Fruit fly (Drosophila melanogaster) whole organism, wandering third instar larva: ENCODE results near the gene SecCl.

Experiments
- CG32264 ChIP-seq: fragments of 200-800 bp; sonication (Bioruptor generic); optimal IDR thresholded peaks from 2 replicates; lab custom pipeline; 2016; ENCODE audit warnings: missing biosample characterization, missing genetic modification characterization
- CG9705 ChIP-seq: fragments of 200-800 bp; sonication (Bioruptor generic); optimal IDR thresholded peaks from 2 replicates; lab custom pipeline; 2018; ENCODE audit warnings: missing biosample characterization, mild to moderate bottlenecking, missing genetic modification characterization
- CrebA ChIP-seq: fragments of 200-800 bp; sonication (Bioruptor generic); optimal IDR thresholded peaks from 2 replicates; lab custom pipeline; 2016; ENCODE audit warnings: missing biosample characterization, mild to moderate bottlenecking, missing genetic modification characterization, borderline replicate concordance
- Dfd ChIP-seq: fragments of >200 bp; optimal IDR thresholded peaks from 2 replicates; lab custom pipeline; 2017; ENCODE audit warnings: missing biosample characterization, missing genetic modification characterization
- Dif ChIP-seq: fragments of 200-275, 200-300 bp; sonication (Bioruptor generic); optimal IDR thresholded peaks from 2 replicates; lab custom pipeline; 2018; ENCODE audit warnings: missing biosample characterization, missing genetic modification characterization; ENCODE audit not compliant: partially characterized antibody
- GATAd ChIP-seq: sonication (Bioruptor generic); optimal IDR thresholded peaks from 2 replicates; lab custom pipeline; 2016; ENCODE audit warnings: missing biosample characterization, missing genetic modification characterization
- Hnf4 ChIP-seq: fragments of 200-800 bp; sonication (Bioruptor generic); optimal IDR thresholded peaks from 2 replicates; lab custom pipeline; 2016; ENCODE audit warnings: missing biosample characterization, mild to moderate bottlenecking, missing genetic modification characterization
- Hr78 ChIP-seq: fragments of >200 bp; optimal IDR thresholded peaks from 2 replicates; lab custom pipeline; 2017; ENCODE audit warnings: missing biosample characterization, missing genetic modification characterization
- Hr83 ChIP-seq: fragments of 200-300 bp; sonication (Bioruptor generic); optimal IDR thresholded peaks from 2 replicates; lab custom pipeline; 2016; ENCODE audit warnings: missing biosample characterization, mild to moderate bottlenecking, missing genetic modification characterization, moderate library complexity; ENCODE audit not compliant: poor library complexity, severe bottlenecking
- Jra ChIP-seq: sonication (Bioruptor generic); optimal IDR thresholded peaks from 2 replicates; lab custom pipeline; 2016; ENCODE audit warnings: missing biosample characterization, missing genetic modification characterization
- Mio ChIP-seq: sonication (Bioruptor generic); optimal IDR thresholded peaks from 2 replicates; lab custom pipeline; 2016; ENCODE audit warnings: missing biosample characterization, missing genetic modification characterization
- Myc ChIP-seq: fragments of >200 bp; optimal IDR thresholded peaks from 2 replicates; lab custom pipeline; 2017
- N ChIP-seq: fragments of >200 bp; optimal IDR thresholded peaks from 2 replicates; lab custom pipeline; 2018; ENCODE audit warnings: missing biosample characterization, missing external identifiers, missing genetic modification characterization
- OdsH ChIP-seq: fragments of 200-800 bp; sonication (Bioruptor generic); optimal IDR thresholded peaks from 2 replicates; lab custom pipeline; 2016; ENCODE audit warnings: missing biosample characterization, mild to moderate bottlenecking, missing genetic modification characterization
- Rel ChIP-seq, 2 experiments: fragments of 200-800 bp; sonication (Bioruptor generic) in 1 of 2; optimal IDR thresholded peaks; 2 replicates in 1 of 2; 3 replicates in 1 of 2; lab custom pipeline; 2016 to 2019; ENCODE audit warnings: mild to moderate bottlenecking in 2 of 2, missing biosample characterization in 2 of 2, missing genetic modification characterization in 2 of 2, moderate library complexity in 1 of 2
- Vsx2 ChIP-seq: fragments of 200-300, 225-300 bp; sonication (Bioruptor generic); optimal IDR thresholded peaks from 2 replicates; lab custom pipeline; 2018; ENCODE audit warnings: missing biosample characterization, missing genetic modification characterization; ENCODE audit not compliant: partially characterized antibody
- br ChIP-seq: fragments of 200-800 bp; sonication (Bioruptor generic); optimal IDR thresholded peaks from 2 replicates; lab custom pipeline; 2016; ENCODE audit warnings: missing biosample characterization, missing genetic modification characterization
- brk ChIP-seq: fragments of 200-800 bp; sonication (Bioruptor generic); optimal IDR thresholded peaks from 2 replicates; lab custom pipeline; 2016; ENCODE audit warnings: missing biosample characterization, mild to moderate bottlenecking, missing genetic modification characterization
- dl ChIP-seq, 2 experiments: fragments of 175-275, 200-275 bp in 1 of 2; fragments of 200-275 bp in 1 of 2; sonication (Bioruptor generic); optimal IDR thresholded peaks; lab custom pipeline; 2018; ENCODE audit warnings: mild to moderate bottlenecking in 2 of 2, missing biosample characterization in 2 of 2, missing genetic modification characterization in 2 of 2, moderate library complexity in 2 of 2; ENCODE audit not compliant: partially characterized antibody in 2 of 2, insufficient read depth in 1 of 2
- dmrt93B ChIP-seq: fragments of 200-800 bp; sonication (Bioruptor generic); optimal IDR thresholded peaks from 2 replicates; lab custom pipeline; 2018; ENCODE audit warnings: missing biosample characterization, mild to moderate bottlenecking, missing genetic modification characterization
- dsf ChIP-seq: sonication (Bioruptor generic); optimal IDR thresholded peaks from 2 replicates; lab custom pipeline; 2016; ENCODE audit warnings: missing biosample characterization, missing genetic modification characterization, borderline replicate concordance
- ey ChIP-seq: fragments of 200-800 bp; sonication (Bioruptor generic); optimal IDR thresholded peaks from 2 replicates; lab custom pipeline; 2016; ENCODE audit warnings: missing biosample characterization, missing genetic modification characterization
- foxo ChIP-seq, 2 experiments: fragments of 200-800 bp; sonication (Bioruptor generic); optimal IDR thresholded peaks; 2 replicates in 1 of 2; 3 replicates in 1 of 2; lab custom pipeline; 2016 to 2017; ENCODE audit warnings: missing biosample characterization in 2 of 2, missing genetic modification characterization in 2 of 2
- fru ChIP-seq: fragments of 200-800 bp; sonication (Bioruptor generic); optimal IDR thresholded peaks from 3 replicates; lab custom pipeline; 2016; ENCODE audit warnings: missing biosample characterization, mild to moderate bottlenecking, missing genetic modification characterization
- h ChIP-seq: fragments of 200-800 bp; sonication (Bioruptor generic); optimal IDR thresholded peaks from 3 replicates; lab custom pipeline; 2016; ENCODE audit warnings: missing biosample characterization, mild to moderate bottlenecking, missing genetic modification characterization
- lola ChIP-seq: fragments of >200 bp; optimal IDR thresholded peaks from 2 replicates; lab custom pipeline; 2017; ENCODE audit warnings: missing biosample characterization, missing genetic modification characterization
- pan ChIP-seq: fragments of >200 bp; optimal IDR thresholded peaks from 2 replicates; lab custom pipeline; 2017
- psq ChIP-seq: fragments of 200-800 bp; sonication (Bioruptor generic); optimal IDR thresholded peaks from 3 replicates; lab custom pipeline; 2017; ENCODE audit warnings: missing biosample characterization, mild to moderate bottlenecking, missing genetic modification characterization, moderate library complexity
- rgr ChIP-seq: fragments of 200-800 bp; sonication (Bioruptor generic); optimal IDR thresholded peaks from 3 replicates; lab custom pipeline; 2016; ENCODE audit warnings: missing biosample characterization, mild to moderate bottlenecking, missing genetic modification characterization
- sage ChIP-seq: fragments of 200-800 bp; sonication (Bioruptor generic); optimal IDR thresholded peaks from 2 replicates; lab custom pipeline; 2016; ENCODE audit warnings: missing biosample characterization, mild to moderate bottlenecking, missing genetic modification characterization
- sv ChIP-seq: fragments of 200-800 bp; sonication (Bioruptor generic); optimal IDR thresholded peaks from 3 replicates; lab custom pipeline; 2016; ENCODE audit warnings: missing biosample characterization, missing genetic modification characterization
- tai ChIP-seq: sonication (Bioruptor generic); optimal IDR thresholded peaks from 2 replicates; lab custom pipeline; 2016; ENCODE audit warnings: missing biosample characterization, missing genetic modification characterization
- usp ChIP-seq: fragments of >200 bp; optimal IDR thresholded peaks from 2 replicates; lab custom pipeline; 2017; ENCODE audit warnings: missing biosample characterization, missing genetic modification characterization
- woc ChIP-seq: sonication (Bioruptor generic); optimal IDR thresholded peaks from 2 replicates; lab custom pipeline; 2016; ENCODE audit warnings: missing biosample characterization, mild to moderate bottlenecking, missing genetic modification characterization

Gene SecCl

dm6 chr3L:17430390-17430789 lies 39.5 kb upstream of the SecCl start:
- TF ChIP-seq Rel (GFP tag; optimal IDR thresholded peaks at IDR 0.05; lab: Kevin White, UChicago) (no peak), Rel (tag; optimal IDR thresholded peaks at IDR 0.05; lab: Kevin White, UChicago) (no peak), dl (GFP tag; optimal IDR thresholded peaks at IDR 0.05; lab: Kevin White, UChicago; ENCODE audit: insufficient read depth in 1 of 2, partially characterized antibody in 2 of 2) (peak in 1 of 2 experiments; percentile 44), Dfd (GFP tag; lab: Kevin White, UChicago) (no peak), Mio (GFP tag; lab: Kevin White, UChicago) (no peak), Hnf4 (no peak), Dif (GFP tag; lab: Kevin White, UChicago) (peak; percentile 80), h (GFP tag; lab: Kevin White, UChicago) (peak; percentile 1), sage (no peak), usp (GFP tag; lab: Kevin White, UChicago) (no peak), Jra (GFP tag; lab: Kevin White, UChicago) (peak; percentile 48), br (GFP tag; lab: Kevin White, UChicago) (peak; percentile 6), N (GFP tag; lab: Kevin White, UChicago) (no peak), CG32264 (no peak), lola (GFP tag; lab: Kevin White, UChicago) (no peak), tai (no peak), ey (GFP tag; lab: Kevin White, UChicago) (no peak)
- TF ChIP-seq, all 38 proteins: peak for 5

dm6 chr3L:17430957-17431585 lies 38.9 kb upstream of the SecCl start:
- TF ChIP-seq CG32264 (peak; percentile 21), Myc (lab: Kevin White, UChicago) (no peak), GATAd (GFP tag; lab: Kevin White, UChicago) (no peak), CrebA (GFP tag; lab: Kevin White, UChicago) (no peak), Dif (GFP tag; lab: Kevin White, UChicago) (no peak), foxo (GFP tag; optimal IDR thresholded peaks at IDR 0.05; lab: Kevin White, UChicago) (peak in 1 of 2 experiments; percentile 33), br (GFP tag; lab: Kevin White, UChicago) (peak; percentile 14), sage (no peak), dmrt93B (GFP tag; lab: Kevin White, UChicago) (no peak), sv (GFP tag; lab: Kevin White, UChicago) (no peak), Jra (GFP tag; lab: Kevin White, UChicago) (no peak), Dfd (GFP tag; lab: Kevin White, UChicago) (no peak), ey (GFP tag; lab: Kevin White, UChicago) (peak; percentile 22), psq (GFP tag; lab: Kevin White, UChicago) (no peak), fru (GFP tag; lab: Kevin White, UChicago) (peak; percentile 47), Hr83 (no peak), woc (peak; percentile 20), Mio (GFP tag; lab: Kevin White, UChicago) (no peak), Hr78 (GFP tag; lab: Kevin White, UChicago) (no peak), dsf (no peak), h (GFP tag; lab: Kevin White, UChicago) (peak; percentile 5), rgr (GFP tag; lab: Kevin White, UChicago) (no peak), brk (GFP tag; lab: Kevin White, UChicago) (no peak)
- TF ChIP-seq, all 38 proteins: peak for 7

- no peak for TF ChIP-seq Hr78 (GFP tag; lab: Kevin White, UChicago)
- no peak for TF ChIP-seq Rel (GFP tag; optimal IDR thresholded peaks at IDR 0.05; lab: Kevin White, UChicago)
- peak; percentile 5 for TF ChIP-seq Rel (tag; optimal IDR thresholded peaks at IDR 0.05; lab: Kevin White, UChicago)
These were observed 37.0 kb upstream of the SecCl start, which contains the start of gene frc for dm6 chr3L:17432947-17433346. Gene frc, minus strand, starts transcription at chr3L:17433190.

- TF ChIP-seq OdsH (GFP tag; lab: Kevin White, UChicago) = peak; percentile 96
- peak; percentile 92 for TF ChIP-seq psq (GFP tag; lab: Kevin White, UChicago)
- TF ChIP-seq fru (GFP tag; lab: Kevin White, UChicago) = peak; percentile 97
- no peak for TF ChIP-seq Dfd (GFP tag; lab: Kevin White, UChicago)
- TF ChIP-seq ey (GFP tag; lab: Kevin White, UChicago) = peak; percentile 98
- peak; percentile 95 for TF ChIP-seq brk (GFP tag; lab: Kevin White, UChicago)
- no peak for TF ChIP-seq dl (GFP tag; optimal IDR thresholded peaks at IDR 0.05; lab: Kevin White, UChicago; ENCODE audit: insufficient read depth in 1 of 2, partially characterized antibody in 2 of 2)
- TF ChIP-seq Dif (GFP tag; lab: Kevin White, UChicago) = no peak
- peak; percentile 96 for TF ChIP-seq GATAd (GFP tag; lab: Kevin White, UChicago)
- peak; percentile 90 to 99 for TF ChIP-seq foxo (GFP tag; optimal IDR thresholded peaks at IDR 0.05; lab: Kevin White, UChicago)
- peak; percentile 88 for TF ChIP-seq sage
- TF ChIP-seq Hnf4 = peak; percentile 98
- TF ChIP-seq CG9705 (GFP tag; lab: Kevin White, UChicago) = peak; percentile 95
- peak; percentile 82 for TF ChIP-seq Mio (GFP tag; lab: Kevin White, UChicago)
- TF ChIP-seq lola (GFP tag; lab: Kevin White, UChicago) = no peak
- peak; percentile 91 for TF ChIP-seq Hr83
- no peak for TF ChIP-seq Vsx2
- no peak for TF ChIP-seq N (GFP tag; lab: Kevin White, UChicago)
- TF ChIP-seq Rel (GFP tag; optimal IDR thresholded peaks at IDR 0.05; lab: Kevin White, UChicago) = peak; percentile 42
- peak; percentile 82 for TF ChIP-seq Rel (tag; optimal IDR thresholded peaks at IDR 0.05; lab: Kevin White, UChicago)
- no peak for TF ChIP-seq Hr78 (GFP tag; lab: Kevin White, UChicago)
- peak; percentile 99 for TF ChIP-seq sv (GFP tag; lab: Kevin White, UChicago)
- TF ChIP-seq rgr (GFP tag; lab: Kevin White, UChicago) = peak; percentile 99
- no peak for TF ChIP-seq Myc (lab: Kevin White, UChicago)
- TF ChIP-seq CrebA (GFP tag; lab: Kevin White, UChicago) = no peak
- TF ChIP-seq CG32264 = peak; percentile 94
- peak; percentile 95 for TF ChIP-seq dsf
- no peak for TF ChIP-seq pan (lab: Kevin White, UChicago)
- TF ChIP-seq dmrt93B (GFP tag; lab: Kevin White, UChicago) = peak; percentile 92
- TF ChIP-seq tai = peak; percentile 97
- peak; percentile 96 for TF ChIP-seq Jra (GFP tag; lab: Kevin White, UChicago)
- peak; percentile 98 for TF ChIP-seq br (GFP tag; lab: Kevin White, UChicago)
- TF ChIP-seq woc = peak; percentile 96
These were observed 36.4 kb upstream of the SecCl start, which contains the start of the genes Coq4 and CG32176 for dm6 chr3L:17433555-17433954. Gene Coq4, minus strand, starts transcription at chr3L:17433621. Gene CG32176, plus strand, starts transcription at chr3L:17433868.
